Fruit fly (Drosophila melanogaster) whole organism, adult: ENCODE data around the gene CG40813.
"Not testable (repeated sequence)": the region's sequence is repeated elsewhere in the genome, so short reads cannot be mapped to it uniquely, and the experiment has no call there.

ENCODE experiments used
- CG33017 ChIP-seq: fragments of 200-800 bp; sonication (Bioruptor generic); optimal IDR thresholded peaks from 2 replicates; lab custom pipeline; 2018; ENCODE audit warnings: missing biosample characterization, mild to moderate bottlenecking, missing genetic modification characterization, moderate library complexity
- CG5204 ChIP-seq: fragments of 200-800 bp; sonication (Bioruptor generic); optimal IDR thresholded peaks from 2 replicates; lab custom pipeline; 2016; ENCODE audit warnings: missing biosample characterization, missing genetic modification characterization
- tj ChIP-seq: fragments of 200-800 bp; sonication (Bioruptor generic); optimal IDR thresholded peaks from 3 replicates; lab custom pipeline; 2017; ENCODE audit warnings: missing biosample characterization, mild to moderate bottlenecking, missing genetic modification characterization, moderate library complexity

Gene CG40813

DNA sequence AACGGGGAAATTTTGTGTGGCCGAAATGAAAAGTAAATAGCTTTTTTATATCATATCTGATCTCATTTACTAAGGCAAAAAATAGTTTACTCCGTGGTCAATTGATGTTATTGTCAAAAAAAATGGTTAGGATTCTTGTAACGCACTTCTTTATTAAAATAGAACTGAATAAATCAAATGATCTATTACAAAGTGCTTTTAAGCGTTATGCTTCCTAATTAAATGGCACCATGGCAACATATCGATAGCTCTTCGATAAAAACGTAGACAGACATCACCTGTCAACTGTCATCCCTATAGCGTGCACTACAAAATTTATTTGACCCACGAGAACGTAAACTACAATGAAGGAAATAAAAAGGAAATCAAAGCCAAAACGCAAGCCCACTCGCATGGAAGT lies 49.1 kb downstream of the CG40813 start, which contains the start of gene CG46513:
Gene CG46513, plus strand, starts transcription at position 301 of the 400 bp plus-strand sequence.
- TF ChIP-seq CG33017 (tag; lab: Kevin White, UChicago); tj (GFP tag; lab: Kevin White, UChicago); CG5204 (GFP tag; lab: Kevin White, UChicago): not testable (repeated sequence)
